Worm (Caenorhabditis elegans): ENCODE data around the gene nos-2.

ce11 chrII:7050021-7050722 lies 15.2 kb upstream of the nos-2 start, which contains the start of the genes tcer-1 and ZK1127.5:
- no peak for TF ChIP-seq F13H6.1 (tag; optimal IDR thresholded peaks at IDR 0.05)
- TF ChIP-seq hlh-6 (tag; optimal IDR thresholded peaks at IDR 0.05), result no peak
